Fruit fly (Drosophila melanogaster) whole organism, wandering third instar larva: ENCODE measurements around the gene Spag1.
A peak's percentile ranks its signal among the peaks of the same experiment; 100 is the strongest.

ENCODE experiments used
- Abd-B ChIP-seq: fragments of >200 bp; optimal IDR thresholded peaks from 2 replicates; lab custom pipeline; 2017; ENCODE audit warnings: missing biosample characterization, missing genetic modification characterization
- CG32264 ChIP-seq: fragments of 200-800 bp; sonication (Bioruptor generic); optimal IDR thresholded peaks from 2 replicates; lab custom pipeline; 2016; ENCODE audit warnings: missing biosample characterization, missing genetic modification characterization
- CG9705 ChIP-seq: fragments of 200-800 bp; sonication (Bioruptor generic); optimal IDR thresholded peaks from 2 replicates; lab custom pipeline; 2018; ENCODE audit warnings: missing biosample characterization, mild to moderate bottlenecking, missing genetic modification characterization
- CrebA ChIP-seq: fragments of 200-800 bp; sonication (Bioruptor generic); optimal IDR thresholded peaks from 2 replicates; lab custom pipeline; 2016; ENCODE audit warnings: missing biosample characterization, mild to moderate bottlenecking, missing genetic modification characterization, borderline replicate concordance
- Dfd ChIP-seq: fragments of >200 bp; optimal IDR thresholded peaks from 2 replicates; lab custom pipeline; 2017; ENCODE audit warnings: missing biosample characterization, missing genetic modification characterization
- Dif ChIP-seq: fragments of 200-275, 200-300 bp; sonication (Bioruptor generic); optimal IDR thresholded peaks from 2 replicates; lab custom pipeline; 2018; ENCODE audit warnings: missing biosample characterization, missing genetic modification characterization; ENCODE audit not compliant: partially characterized antibody
- GATAd ChIP-seq: sonication (Bioruptor generic); optimal IDR thresholded peaks from 2 replicates; lab custom pipeline; 2016; ENCODE audit warnings: missing biosample characterization, missing genetic modification characterization
- HLH106 ChIP-seq: fragments of 200-800 bp; optimal IDR thresholded peaks from 3 replicates; lab custom pipeline; 2019; ENCODE audit warnings: missing biosample characterization, mild to moderate bottlenecking, missing genetic modification characterization, moderate library complexity
- Hnf4 ChIP-seq: fragments of 200-800 bp; sonication (Bioruptor generic); optimal IDR thresholded peaks from 2 replicates; lab custom pipeline; 2016; ENCODE audit warnings: missing biosample characterization, mild to moderate bottlenecking, missing genetic modification characterization
- Hr78 ChIP-seq: fragments of >200 bp; optimal IDR thresholded peaks from 2 replicates; lab custom pipeline; 2017; ENCODE audit warnings: missing biosample characterization, missing genetic modification characterization
- Hr83 ChIP-seq: fragments of 200-300 bp; sonication (Bioruptor generic); optimal IDR thresholded peaks from 2 replicates; lab custom pipeline; 2016; ENCODE audit warnings: missing biosample characterization, mild to moderate bottlenecking, missing genetic modification characterization, moderate library complexity; ENCODE audit not compliant: poor library complexity, severe bottlenecking
- Jra ChIP-seq: sonication (Bioruptor generic); optimal IDR thresholded peaks from 2 replicates; lab custom pipeline; 2016; ENCODE audit warnings: missing biosample characterization, missing genetic modification characterization
- Mio ChIP-seq: sonication (Bioruptor generic); optimal IDR thresholded peaks from 2 replicates; lab custom pipeline; 2016; ENCODE audit warnings: missing biosample characterization, missing genetic modification characterization
- Myc ChIP-seq: fragments of >200 bp; optimal IDR thresholded peaks from 2 replicates; lab custom pipeline; 2017
- N ChIP-seq: fragments of >200 bp; optimal IDR thresholded peaks from 2 replicates; lab custom pipeline; 2018; ENCODE audit warnings: missing biosample characterization, missing external identifiers, missing genetic modification characterization
- OdsH ChIP-seq: fragments of 200-800 bp; sonication (Bioruptor generic); optimal IDR thresholded peaks from 2 replicates; lab custom pipeline; 2016; ENCODE audit warnings: missing biosample characterization, mild to moderate bottlenecking, missing genetic modification characterization
- Rel ChIP-seq, 2 experiments: fragments of 200-800 bp; sonication (Bioruptor generic) in 1 of 2; optimal IDR thresholded peaks; 2 replicates in 1 of 2; 3 replicates in 1 of 2; lab custom pipeline; 2016 to 2019; ENCODE audit warnings: mild to moderate bottlenecking in 2 of 2, missing biosample characterization in 2 of 2, missing genetic modification characterization in 2 of 2, moderate library complexity in 1 of 2
- Sp1 ChIP-seq: fragments of 200-800 bp; sonication (Bioruptor generic); optimal IDR thresholded peaks from 3 replicates; lab custom pipeline; 2019; ENCODE audit warnings: missing biosample characterization, mild to moderate bottlenecking, missing genetic modification characterization, moderate library complexity
- Vsx2 ChIP-seq: fragments of 200-300, 225-300 bp; sonication (Bioruptor generic); optimal IDR thresholded peaks from 2 replicates; lab custom pipeline; 2018; ENCODE audit warnings: missing biosample characterization, missing genetic modification characterization; ENCODE audit not compliant: partially characterized antibody
- br ChIP-seq: fragments of 200-800 bp; sonication (Bioruptor generic); optimal IDR thresholded peaks from 2 replicates; lab custom pipeline; 2016; ENCODE audit warnings: missing biosample characterization, missing genetic modification characterization
- brk ChIP-seq: fragments of 200-800 bp; sonication (Bioruptor generic); optimal IDR thresholded peaks from 2 replicates; lab custom pipeline; 2016; ENCODE audit warnings: missing biosample characterization, mild to moderate bottlenecking, missing genetic modification characterization
- dl ChIP-seq, 2 experiments: fragments of 175-275, 200-275 bp in 1 of 2; fragments of 200-275 bp in 1 of 2; sonication (Bioruptor generic); optimal IDR thresholded peaks; lab custom pipeline; 2018; ENCODE audit warnings: mild to moderate bottlenecking in 2 of 2, missing biosample characterization in 2 of 2, missing genetic modification characterization in 2 of 2, moderate library complexity in 2 of 2; ENCODE audit not compliant: partially characterized antibody in 2 of 2, insufficient read depth in 1 of 2
- dmrt93B ChIP-seq: fragments of 200-800 bp; sonication (Bioruptor generic); optimal IDR thresholded peaks from 2 replicates; lab custom pipeline; 2018; ENCODE audit warnings: missing biosample characterization, mild to moderate bottlenecking, missing genetic modification characterization
- dsf ChIP-seq: sonication (Bioruptor generic); optimal IDR thresholded peaks from 2 replicates; lab custom pipeline; 2016; ENCODE audit warnings: missing biosample characterization, missing genetic modification characterization, borderline replicate concordance
- ey ChIP-seq: fragments of 200-800 bp; sonication (Bioruptor generic); optimal IDR thresholded peaks from 2 replicates; lab custom pipeline; 2016; ENCODE audit warnings: missing biosample characterization, missing genetic modification characterization
- foxo ChIP-seq, 2 experiments: fragments of 200-800 bp; sonication (Bioruptor generic); optimal IDR thresholded peaks; 2 replicates in 1 of 2; 3 replicates in 1 of 2; lab custom pipeline; 2016 to 2017; ENCODE audit warnings: missing biosample characterization in 2 of 2, missing genetic modification characterization in 2 of 2
- fru ChIP-seq: fragments of 200-800 bp; sonication (Bioruptor generic); optimal IDR thresholded peaks from 3 replicates; lab custom pipeline; 2016; ENCODE audit warnings: missing biosample characterization, mild to moderate bottlenecking, missing genetic modification characterization
- h ChIP-seq: fragments of 200-800 bp; sonication (Bioruptor generic); optimal IDR thresholded peaks from 3 replicates; lab custom pipeline; 2016; ENCODE audit warnings: missing biosample characterization, mild to moderate bottlenecking, missing genetic modification characterization
- jim ChIP-seq: fragments of 175-275, 200-325 bp; sonication (Bioruptor generic); optimal IDR thresholded peaks from 2 replicates; lab custom pipeline; 2016; ENCODE audit warnings: missing biosample characterization, mild to moderate bottlenecking, missing genetic modification characterization
- lola ChIP-seq: fragments of >200 bp; optimal IDR thresholded peaks from 2 replicates; lab custom pipeline; 2017; ENCODE audit warnings: missing biosample characterization, missing genetic modification characterization
- pan ChIP-seq: fragments of >200 bp; optimal IDR thresholded peaks from 2 replicates; lab custom pipeline; 2017
- psq ChIP-seq: fragments of 200-800 bp; sonication (Bioruptor generic); optimal IDR thresholded peaks from 3 replicates; lab custom pipeline; 2017; ENCODE audit warnings: missing biosample characterization, mild to moderate bottlenecking, missing genetic modification characterization, moderate library complexity
- rgr ChIP-seq: fragments of 200-800 bp; sonication (Bioruptor generic); optimal IDR thresholded peaks from 3 replicates; lab custom pipeline; 2016; ENCODE audit warnings: missing biosample characterization, mild to moderate bottlenecking, missing genetic modification characterization
- sage ChIP-seq: fragments of 200-800 bp; sonication (Bioruptor generic); optimal IDR thresholded peaks from 2 replicates; lab custom pipeline; 2016; ENCODE audit warnings: missing biosample characterization, mild to moderate bottlenecking, missing genetic modification characterization
- sv ChIP-seq: fragments of 200-800 bp; sonication (Bioruptor generic); optimal IDR thresholded peaks from 3 replicates; lab custom pipeline; 2016; ENCODE audit warnings: missing biosample characterization, missing genetic modification characterization
- tai ChIP-seq: sonication (Bioruptor generic); optimal IDR thresholded peaks from 2 replicates; lab custom pipeline; 2016; ENCODE audit warnings: missing biosample characterization, missing genetic modification characterization
- usp ChIP-seq: fragments of >200 bp; optimal IDR thresholded peaks from 2 replicates; lab custom pipeline; 2017; ENCODE audit warnings: missing biosample characterization, missing genetic modification characterization
- woc ChIP-seq: sonication (Bioruptor generic); optimal IDR thresholded peaks from 2 replicates; lab custom pipeline; 2016; ENCODE audit warnings: missing biosample characterization, mild to moderate bottlenecking, missing genetic modification characterization

Spag1 gene

DNA sequence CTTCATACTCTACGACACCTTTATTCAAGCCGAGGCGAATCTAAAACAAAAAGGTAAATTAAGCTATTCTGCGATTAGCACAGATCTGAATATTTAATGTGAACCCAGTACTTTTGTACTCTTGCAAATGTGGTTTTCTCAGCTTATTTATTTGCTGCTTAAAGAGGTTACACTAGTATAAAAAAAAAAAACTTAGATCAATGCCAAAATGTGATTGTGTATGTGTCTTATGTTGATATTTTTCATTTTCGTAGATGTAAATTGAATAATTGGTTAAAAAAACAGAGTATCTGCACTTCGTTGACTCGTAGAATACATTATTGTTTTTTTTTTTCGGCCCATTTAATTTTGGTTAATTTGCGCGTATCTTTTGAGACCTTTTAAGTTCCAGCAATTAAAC is 22.1 kb downstream of the Spag1 start:
- TF ChIP-seq Jra (GFP tag; lab: Kevin White, UChicago) (no peak), Myc (lab: Kevin White, UChicago) (no peak), Rel (GFP tag; optimal IDR thresholded peaks at IDR 0.05; lab: Kevin White, UChicago) (no peak), Rel (tag; optimal IDR thresholded peaks at IDR 0.05; lab: Kevin White, UChicago) (no peak), Mio (GFP tag; lab: Kevin White, UChicago) (no peak), Dif (no peak), pan (no peak), ey (GFP tag; lab: Kevin White, UChicago) (no peak), usp (GFP tag; lab: Kevin White, UChicago) (no peak), CG9705 (no peak), N (GFP tag; lab: Kevin White, UChicago) (no peak), CrebA (GFP tag; lab: Kevin White, UChicago) (no peak), Vsx2 (GFP tag; lab: Kevin White, UChicago) (no peak), OdsH (no peak), sv (GFP tag; lab: Kevin White, UChicago) (no peak), h (no peak), foxo (GFP tag; optimal IDR thresholded peaks at IDR 0.05; lab: Kevin White, UChicago) (no peak), Hr78 (GFP tag; lab: Kevin White, UChicago) (no peak), CG32264 (GFP tag; lab: Kevin White, UChicago) (no peak), rgr (GFP tag; lab: Kevin White, UChicago) (no peak), fru (GFP tag; lab: Kevin White, UChicago) (no peak)

DNA sequence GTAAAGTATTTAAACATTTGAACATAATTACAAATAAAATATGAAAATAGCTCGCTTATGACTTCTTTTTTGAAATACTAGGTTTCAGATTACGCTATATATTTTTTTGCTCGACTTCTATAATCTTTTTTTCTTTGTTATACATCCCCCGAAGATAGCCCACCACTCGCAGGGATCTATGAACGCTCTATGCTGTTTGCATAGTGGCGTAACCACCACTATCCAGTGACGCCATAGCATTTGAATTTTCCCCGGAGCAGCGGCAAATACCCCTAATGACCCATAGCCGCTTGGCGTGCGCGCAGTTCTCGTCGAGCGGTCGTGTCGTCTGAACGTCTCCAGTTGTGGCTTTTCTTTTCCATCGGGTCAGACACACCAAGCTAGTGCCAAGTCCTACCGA is 30.6 kb downstream of the Spag1 start, which contains the start of the genes CG14253 and CG46313:
Gene CG14253, plus strand, starts transcription at position 301 of the 400 bp plus-strand sequence.
Gene CG46313, plus strand, starts transcription at position 301 of the 400 bp plus-strand sequence.
- TF ChIP-seq Mio (GFP tag; lab: Kevin White, UChicago) (no peak), dl (GFP tag; optimal IDR thresholded peaks at IDR 0.05; lab: Kevin White, UChicago; ENCODE audit: insufficient read depth in 1 of 2, partially characterized antibody in 2 of 2) (no peak)

DNA sequence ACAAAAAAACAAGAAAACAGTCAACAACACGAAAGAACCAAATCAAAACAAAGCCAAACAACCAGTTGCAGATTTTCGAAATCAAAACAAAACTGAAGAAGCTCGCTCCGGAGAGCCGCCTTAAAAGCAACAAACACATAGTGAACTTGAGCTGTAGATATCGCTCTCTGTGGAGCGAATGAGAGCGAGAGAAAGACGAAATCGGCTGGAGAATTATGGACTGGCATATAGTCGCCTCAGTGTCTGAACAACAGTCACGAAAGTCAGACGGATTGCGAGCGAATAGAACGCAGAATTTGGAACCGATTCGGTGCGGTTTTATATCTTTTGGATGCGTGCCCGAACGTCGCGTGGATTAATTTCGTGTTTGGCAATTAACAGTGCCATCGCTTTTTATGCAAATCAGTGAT is 32.7 kb downstream of the Spag1 start:
- TF ChIP-seq N (GFP tag; lab: Kevin White, UChicago) (no peak), foxo (GFP tag; optimal IDR thresholded peaks at IDR 0.05; lab: Kevin White, UChicago) (peak in 1 of 2 experiments; percentile 14), CG32264 (GFP tag; lab: Kevin White, UChicago) (no peak), Rel (GFP tag; optimal IDR thresholded peaks at IDR 0.05; lab: Kevin White, UChicago) (no peak), Rel (tag; optimal IDR thresholded peaks at IDR 0.05; lab: Kevin White, UChicago) (no peak), jim (GFP tag; lab: Kevin White, UChicago) (peak; percentile 21), fru (GFP tag; lab: Kevin White, UChicago) (no peak), Dfd (GFP tag; lab: Kevin White, UChicago) (no peak), sv (GFP tag; lab: Kevin White, UChicago) (no peak), Abd-B (GFP tag; lab: Kevin White, UChicago) (no peak), CG9705 (no peak), Dif (peak; percentile 96), rgr (GFP tag; lab: Kevin White, UChicago) (no peak), pan (no peak), Hnf4 (GFP tag; lab: Kevin White, UChicago) (no peak), tai (GFP tag; lab: Kevin White, UChicago) (no peak), CrebA (GFP tag; lab: Kevin White, UChicago) (no peak), woc (GFP tag; lab: Kevin White, UChicago) (no peak), Sp1 (GFP tag; lab: Kevin White, UChicago) (no peak), brk (GFP tag; lab: Kevin White, UChicago) (no peak), Vsx2 (GFP tag; lab: Kevin White, UChicago) (peak; percentile 77), sage (GFP tag; lab: Kevin White, UChicago) (no peak), HLH106 (tag; lab: Kevin White, UChicago) (no peak), OdsH (no peak), GATAd (GFP tag; lab: Kevin White, UChicago) (no peak), dl (GFP tag; optimal IDR thresholded peaks at IDR 0.05; lab: Kevin White, UChicago; ENCODE audit: insufficient read depth in 1 of 2, partially characterized antibody in 2 of 2) (peak; percentile 88 to 93), Jra (GFP tag; lab: Kevin White, UChicago) (no peak), dsf (GFP tag; lab: Kevin White, UChicago) (no peak), ey (GFP tag; lab: Kevin White, UChicago) (no peak), lola (no peak), Myc (lab: Kevin White, UChicago) (no peak), dmrt93B (no peak), Hr78 (GFP tag; lab: Kevin White, UChicago) (no peak), psq (GFP tag; lab: Kevin White, UChicago) (peak; percentile 87), Mio (GFP tag; lab: Kevin White, UChicago) (no peak), br (GFP tag; lab: Kevin White, UChicago) (no peak), usp (GFP tag; lab: Kevin White, UChicago) (no peak), Hr83 (peak; percentile 37), h (peak; percentile 67)
